Worm (Caenorhabditis elegans) whole organism, L1 larva: ENCODE measurements around the gene K08B12.3.

ENCODE experiments used
- alr-1 ChIP-seq: fragments of 200-800 bp; sonication (Bioruptor generic); optimal IDR thresholded peaks from 2 replicates; lab custom pipeline; 2018; ENCODE audit warnings: borderline replicate concordance, mild to moderate bottlenecking, missing genetic modification characterization, missing compliant biosample characterization
- ama-1 ChIP-seq: fragments of 150-350 bp; optimal IDR thresholded peaks from 2 replicates; lab custom pipeline; 2014
- ceh-90 ChIP-seq: sonication (generic microtip); optimal IDR thresholded peaks from 2 replicates; lab custom pipeline; 2016; ENCODE audit warnings: missing genetic modification characterization, missing compliant biosample characterization
- dpl-1 ChIP-seq, 3 experiments: fragments of 150-350 bp in 2 of 3; sonication (generic microtip) in 1 of 3; optimal IDR thresholded peaks; 2 replicates each; lab custom pipeline; 2014 to 2017; ENCODE audit warnings: missing biosample characterization in 3 of 3, missing genetic modification characterization in 3 of 3, missing genetic modification reagents in 3 of 3
- elt-3 ChIP-seq, 6 experiments: fragments of 150-350 bp in 1 of 6; sonication (generic microtip); optimal IDR thresholded peaks; 2 replicates each; lab custom pipeline; 2017 to 2018; ENCODE audit warnings: missing biosample characterization in 6 of 6, missing genetic modification characterization in 6 of 6, inconsistent platforms in 1 of 6
- fkh-10 ChIP-seq: sonication (generic microtip); optimal IDR thresholded peaks from 2 replicates; lab custom pipeline; 2017; ENCODE audit warnings: missing biosample characterization, missing genetic modification reagents, missing genetic modification characterization
- mab-9 ChIP-seq: fragments of 200-800 bp; sonication (Bioruptor generic); IDR thresholded peaks from 2 replicates; pipeline ENCODE4 v1.3.6; 2022; ENCODE audit warnings: missing genetic modification reagents, missing genetic modification characterization, missing compliant biosample characterization
- nhr-19 ChIP-seq: fragments of 200-800 bp; sonication (Bioruptor generic); conservative IDR thresholded peaks from 2 replicates; pipeline ENCODE4 v1.3.6; 2022; ENCODE audit warnings: missing genetic modification characterization, missing compliant biosample characterization
- nhr-71 ChIP-seq: sonication (generic microtip); optimal IDR thresholded peaks from 2 replicates; lab custom pipeline; 2016; ENCODE audit warnings: mild to moderate bottlenecking, missing genetic modification characterization, moderate library complexity, missing compliant biosample characterization
- pqm-1 ChIP-seq: sonication (generic microtip); optimal IDR thresholded peaks from 3 replicates; lab custom pipeline; 2017; ENCODE audit warnings: missing biosample characterization, missing genetic modification characterization
- sup-37 ChIP-seq: fragments of 200-800 bp; sonication (Bioruptor generic); optimal IDR thresholded peaks from 2 replicates; lab custom pipeline; 2018; ENCODE audit warnings: mild to moderate bottlenecking, missing genetic modification characterization, missing compliant biosample characterization
- unc-62 ChIP-seq: fragments of 150-350 bp; optimal IDR thresholded peaks from 2 replicates; lab custom pipeline; 2014; ENCODE audit warnings: missing biosample characterization, missing genetic modification reagents, missing genetic modification characterization

ce11 chrV:6227326-6228246 is 7.4 kb upstream of the K08B12.3 start:
- no peak for TF ChIP-seq alr-1 (tag; lab: Kevin White, UChicago)
- peak; percentile 94 for TF ChIP-seq mab-9 (GFP tag; lab: Robert Waterston, UW)
- TF ChIP-seq sup-37 (GFP tag; lab: Kevin White, UChicago), result peak; percentile 90
- TF ChIP-seq unc-62 (GFP tag; lab: Kevin White, UChicago), result no peak
- TF ChIP-seq nhr-71, result peak; percentile 100
- TF ChIP-seq ceh-90, result peak; percentile 37
- TF ChIP-seq elt-3 (tag; optimal IDR thresholded peaks at IDR 0.05; lab: Kevin White, UChicago), result peak in 3 of 6 experiments; percentile 42 to 73 (median 68)
- peak; percentile 96 for TF ChIP-seq nhr-19
- TF ChIP-seq pqm-1 (tag; lab: Kevin White, UChicago), result no peak
- TF ChIP-seq fkh-10 (GFP tag; lab: Kevin White, UChicago), result peak; percentile 97
- TF ChIP-seq ama-1 (lab: Kevin White, UChicago), result peak; percentile 96
- TF ChIP-seq dpl-1 (GFP tag; optimal IDR thresholded peaks at IDR 0.05; lab: Kevin White, UChicago), result peak; percentile 22 to 61 (median 53)
